Fruit fly (Drosophila melanogaster): ENCODE results near the gene Mhc.
A peak's percentile ranks its signal among the peaks of the same experiment; 100 is the strongest.

The Mhc gene

dm6 chr2L:16719643-16720515 is 46.5 kb upstream of the Mhc start, which contains the start of gene Cyt-c-p (continued):
- peak; percentile 69 for TF ChIP-seq sd (tag; optimal IDR thresholded peaks at IDR 0.05)
- TF ChIP-seq Dbx (GFP tag; IDR thresholded peaks at IDR 0.05), result peak; percentile 41; the same call in 2 of the 3 replicates
- TF ChIP-seq CG7556 (GFP tag; optimal IDR thresholded peaks at IDR 0.05), result peak; percentile 22
- no peak for TF ChIP-seq ro (GFP tag; IDR thresholded peaks at IDR 0.05)
- peak; percentile 12; the same call in 1 of the 3 replicates for TF ChIP-seq dysf (GFP tag; IDR thresholded peaks at IDR 0.05)
- peak; percentile 44; the same call in 2 of the 3 replicates for TF ChIP-seq row (GFP tag; IDR thresholded peaks at IDR 0.05)
- no peak for TF ChIP-seq CG7372 (GFP tag; IDR thresholded peaks at IDR 0.05)
- peak; percentile 98 for TF ChIP-seq CG9797 (GFP tag; optimal IDR thresholded peaks at IDR 0.05)
- no peak for TF ChIP-seq CG6175 (GFP tag; IDR thresholded peaks at IDR 0.05)
- TF ChIP-seq nom (GFP tag; optimal IDR thresholded peaks at IDR 0.05), result no peak
- TF ChIP-seq Taf1 (GFP tag; IDR thresholded peaks at IDR 0.05), result no peak
- no peak for TF ChIP-seq CG10654 (GFP tag; optimal IDR thresholded peaks at IDR 0.05)
- peak; percentile 99 for TF ChIP-seq CG18011 (GFP tag; optimal IDR thresholded peaks at IDR 0.05)
- no peak for TF ChIP-seq z (GFP tag; IDR thresholded peaks at IDR 0.05)
- TF ChIP-seq her (GFP tag; optimal IDR thresholded peaks at IDR 0.05), result peak; percentile 11
- TF ChIP-seq abd-A (tag; optimal IDR thresholded peaks at IDR 0.05), result peak; percentile 94
- no peak for TF ChIP-seq otp (GFP tag; IDR thresholded peaks at IDR 0.05)
- TF ChIP-seq TFAM (GFP tag; optimal IDR thresholded peaks at IDR 0.05), result no peak
- no peak for TF ChIP-seq wor (GFP tag; IDR thresholded peaks at IDR 0.05)
- peak; percentile 27; the same call in 1 of the 3 replicates for TF ChIP-seq ci (GFP tag; IDR thresholded peaks at IDR 0.05)
- peak; percentile 20 for TF ChIP-seq gem (tag; optimal IDR thresholded peaks at IDR 0.05)
- TF ChIP-seq kay (GFP tag; optimal IDR thresholded peaks at IDR 0.05), result no peak
- 0 out of 2 replicates have a peak, but pooled peaks have one; percentile 16 for TF ChIP-seq nerfin-2 (GFP tag; IDR thresholded peaks at IDR 0.05; ENCODE audit: partially characterized antibody)
- TF ChIP-seq Dad (GFP tag; optimal IDR thresholded peaks at IDR 0.05), result peak; percentile 50
- TF ChIP-seq pros (GFP tag; optimal IDR thresholded peaks at IDR 0.05), result no peak
- peak; percentile 44 for TF ChIP-seq exex (tag; optimal IDR thresholded peaks at IDR 0.05)
- peak; percentile 75 for TF ChIP-seq CG13894 (tag; optimal IDR thresholded peaks at IDR 0.05)
- TF ChIP-seq cg (GFP tag; optimal IDR thresholded peaks at IDR 0.05), result no peak
- TF ChIP-seq inv (GFP tag; IDR thresholded peaks at IDR 0.05; ENCODE audit: partially characterized antibody), result peak; percentile 46; the same call in 1 of the 2 replicates
- TF ChIP-seq CG7786 (GFP tag; optimal IDR thresholded peaks at IDR 0.05), result no peak
- peak; percentile 11 for TF ChIP-seq D19A (tag; optimal IDR thresholded peaks at IDR 0.05)
- TF ChIP-seq Hr3 (GFP tag; optimal IDR thresholded peaks at IDR 0.05), result no peak
- TF ChIP-seq GATAe (GFP tag; conservative IDR thresholded peaks at IDR 0.05), result no peak
- no peak for TF ChIP-seq cas (GFP tag; IDR thresholded peaks at IDR 0.05)
- peak; percentile 39 for TF ChIP-seq Blimp-1 (GFP tag; optimal IDR thresholded peaks at IDR 0.05)
- TF ChIP-seq zfh1 (GFP tag; IDR thresholded peaks at IDR 0.05), result no peak
- TF ChIP-seq Ets97D (GFP tag; optimal IDR thresholded peaks at IDR 0.05), result peak; percentile 76
- no peak for TF ChIP-seq yki (optimal IDR thresholded peaks at IDR 0.05)
- no peak for TF ChIP-seq ems (GFP tag; optimal IDR thresholded peaks at IDR 0.05)
- TF ChIP-seq Trl (optimal IDR thresholded peaks at IDR 0.05), result peak; percentile 40 to 71
- TF ChIP-seq Trl (GFP tag; optimal IDR thresholded peaks at IDR 0.05), result peak; percentile 8
- TF ChIP-seq C15 (GFP tag; IDR thresholded peaks at IDR 0.05), result no peak
- TF ChIP-seq CG13624 (GFP tag; optimal IDR thresholded peaks at IDR 0.05), result peak; percentile 70
- TF ChIP-seq CG3847 (GFP tag; IDR thresholded peaks at IDR 0.05), result peak; percentile 61
- peak; percentile 13 for TF ChIP-seq CG16863 (GFP tag; optimal IDR thresholded peaks at IDR 0.05)
- TF ChIP-seq odd (GFP tag; optimal IDR thresholded peaks at IDR 0.05), result no peak
- peak; percentile 19 for TF ChIP-seq mam (GFP tag; optimal IDR thresholded peaks at IDR 0.05)
- TF ChIP-seq CG11247 (GFP tag; IDR thresholded peaks at IDR 0.05), result no peak
- no peak for TF ChIP-seq toy (GFP tag; IDR thresholded peaks at IDR 0.05)
- peak; percentile 99 for TF ChIP-seq E2f2 (GFP tag; IDR thresholded peaks at IDR 0.05)

Data from whole organism, embryonic.